Fruit fly (Drosophila melanogaster): Measurements from ENCODE around the gene MEP-1.

DNA sequence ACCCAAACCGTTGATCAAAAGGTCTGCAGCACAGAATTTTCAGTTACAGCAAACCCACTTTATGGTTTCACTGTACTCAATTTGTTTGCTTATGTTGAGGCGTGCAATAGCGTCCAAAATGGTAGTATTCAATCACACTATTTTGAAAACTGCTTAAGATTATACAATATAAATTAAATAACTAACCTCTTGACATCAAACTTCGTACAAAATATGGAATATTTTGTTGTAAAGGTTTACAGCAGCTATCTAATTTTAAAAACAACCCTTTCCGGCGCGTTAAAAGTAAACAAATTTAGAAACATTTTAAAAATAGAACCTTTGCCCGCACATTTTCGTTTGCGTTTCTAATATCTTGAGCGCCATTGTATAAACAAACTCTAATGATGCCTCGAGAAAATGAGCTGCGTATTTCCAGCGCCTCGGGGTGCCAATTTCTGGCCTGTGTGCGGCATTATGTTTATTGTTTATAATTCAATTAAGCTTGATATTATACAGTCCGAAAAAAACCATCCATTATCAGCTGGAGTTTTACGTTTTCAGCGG, 40.7 kb upstream of the MEP-1 start:
- TF ChIP-seq Sox14 (GFP tag; optimal IDR thresholded peaks at IDR 0.05) (no peak), vri (GFP tag; optimal IDR thresholded peaks at IDR 0.05) (no peak), lz (GFP tag; optimal IDR thresholded peaks at IDR 0.05) (no peak), CG16779 (tag; optimal IDR thresholded peaks at IDR 0.05) (no peak), CG8632 (GFP tag; optimal IDR thresholded peaks at IDR 0.05) (no peak), Hr38 (GFP tag; optimal IDR thresholded peaks at IDR 0.05) (no peak), Sox102F (GFP tag; optimal IDR thresholded peaks at IDR 0.05) (no peak)
